Fruit fly (Drosophila melanogaster) whole organism, embryonic: ENCODE results near the gene Fbw5.

Experiments used
- BEAF-32 ChIP-seq: fragments of 200-800 bp; sonication (Bioruptor generic); optimal IDR thresholded peaks from 3 replicates; lab custom pipeline; 2017; ENCODE audit warnings: missing biosample characterization, missing genetic modification characterization, mild to moderate bottlenecking, moderate library complexity, missing genetic modification reagents
- CG10321 ChIP-seq: fragments of 200-800 bp; sonication (Bioruptor generic); IDR thresholded peaks from 2 replicates; pipeline ENCODE4 v1.3.6; 2022; ENCODE audit warnings: missing biosample characterization, missing genetic modification characterization
- CG11504 ChIP-seq: fragments of 200-800 bp; sonication (Bioruptor generic); optimal IDR thresholded peaks from 3 replicates; lab custom pipeline; 2019; ENCODE audit warnings: missing biosample characterization, mild to moderate bottlenecking, missing genetic modification characterization, moderate library complexity
- CG13775 ChIP-seq: fragments of 200-800 bp; sonication (Bioruptor generic); optimal IDR thresholded peaks from 3 replicates; lab custom pipeline; 2017; ENCODE audit warnings: missing biosample characterization, mild to moderate bottlenecking, missing genetic modification characterization
- CG14667 ChIP-seq: fragments of 200-800 bp; sonication (Bioruptor generic); IDR thresholded peaks from 2 replicates; pipeline ENCODE4 v1.3.6; 2022; ENCODE audit warnings: missing biosample characterization, missing genetic modification characterization
- CG15269 ChIP-seq: fragments of 200-800 bp; sonication (Bioruptor generic); optimal IDR thresholded peaks from 2 replicates; lab custom pipeline; 2018; ENCODE audit warnings: missing biosample characterization, mild to moderate bottlenecking, missing genetic modification characterization, moderate library complexity
- CG15514 ChIP-seq: fragments of 200-800 bp; sonication (Bioruptor generic); optimal IDR thresholded peaks from 3 replicates; lab custom pipeline; 2017; ENCODE audit warnings: missing biosample characterization, missing genetic modification characterization, mild to moderate bottlenecking, moderate library complexity, missing genetic modification reagents
- CG15601 ChIP-seq: fragments of 200-800 bp; sonication (Bioruptor generic); optimal IDR thresholded peaks from 3 replicates; lab custom pipeline; 2019; ENCODE audit warnings: missing biosample characterization, mild to moderate bottlenecking, missing genetic modification characterization, moderate library complexity
- CG1603 ChIP-seq: fragments of 200-800 bp; sonication (Bioruptor generic); optimal IDR thresholded peaks from 2 replicates; lab custom pipeline; 2019; ENCODE audit warnings: missing biosample characterization, mild to moderate bottlenecking, missing genetic modification characterization, moderate library complexity
- CG17359 ChIP-seq: fragments of 200-800 bp; sonication (Bioruptor generic); optimal IDR thresholded peaks from 3 replicates; lab custom pipeline; 2018; ENCODE audit warnings: missing biosample characterization, mild to moderate bottlenecking, missing genetic modification characterization, moderate library complexity
- CG17385 ChIP-seq: fragments of 200-800 bp; sonication (Bioruptor generic); optimal IDR thresholded peaks from 3 replicates; lab custom pipeline; 2018; ENCODE audit warnings: missing biosample characterization, mild to moderate bottlenecking, missing genetic modification characterization
- CG2129 ChIP-seq: fragments of 200-800 bp; sonication (Bioruptor generic); IDR thresholded peaks from 2 replicates; pipeline ENCODE4 v1.3.6; 2022; ENCODE audit warnings: missing biosample characterization, missing genetic modification characterization; ENCODE audit not compliant: partially characterized antibody
- CG2678 ChIP-seq: fragments of 200-800 bp; sonication (Bioruptor generic); optimal IDR thresholded peaks from 3 replicates; lab custom pipeline; 2019; ENCODE audit warnings: missing biosample characterization, mild to moderate bottlenecking, missing genetic modification characterization, moderate library complexity
- CG3065 ChIP-seq: fragments of 200-800 bp; sonication (Bioruptor generic); optimal IDR thresholded peaks from 2 replicates; lab custom pipeline; 2016; ENCODE audit warnings: missing biosample characterization, missing genetic modification characterization
- CG33213 ChIP-seq: fragments of 200-800 bp; sonication (Bioruptor generic); optimal IDR thresholded peaks from 3 replicates; lab custom pipeline; 2016; ENCODE audit warnings: missing biosample characterization, missing genetic modification characterization
- CG3407 ChIP-seq: fragments of 200-800 bp; sonication (Bioruptor generic); optimal IDR thresholded peaks from 2 replicates; lab custom pipeline; 2018; ENCODE audit warnings: missing biosample characterization, mild to moderate bottlenecking, missing genetic modification characterization
- CG4820 ChIP-seq: fragments of 200-800 bp; sonication (Bioruptor generic); optimal IDR thresholded peaks from 3 replicates; lab custom pipeline; 2016; ENCODE audit warnings: missing biosample characterization, missing genetic modification characterization
- CG7839 ChIP-seq: fragments of 200-800 bp; sonication (Bioruptor generic); optimal IDR thresholded peaks from 3 replicates; lab custom pipeline; 2018; ENCODE audit warnings: missing biosample characterization, mild to moderate bottlenecking, missing genetic modification characterization, moderate library complexity
- CG8944 ChIP-seq: fragments of 200-800 bp; sonication (Bioruptor generic); optimal IDR thresholded peaks from 3 replicates; lab custom pipeline; 2016; ENCODE audit warnings: missing biosample characterization, missing genetic modification characterization
- CrebB ChIP-seq: fragments of 200-800 bp; sonication (Bioruptor generic); optimal IDR thresholded peaks from 3 replicates; lab custom pipeline; 2018; ENCODE audit warnings: missing biosample characterization, mild to moderate bottlenecking, missing genetic modification characterization
- D ChIP-seq, 2 experiments: fragments of 200-800 bp in 1 of 2; fragments of >200 bp in 1 of 2; sonication (Bioruptor generic) in 1 of 2; optimal IDR thresholded peaks; 2 replicates in 1 of 2; 3 replicates in 1 of 2; lab custom pipeline; 2017; ENCODE audit warnings: mild to moderate bottlenecking in 1 of 2, missing biosample characterization in 1 of 2, missing genetic modification characterization in 1 of 2, missing genetic modification reagents in 1 of 2
- Dp ChIP-seq: fragments of 200-800 bp; sonication (Bioruptor generic); optimal IDR thresholded peaks from 2 replicates; lab custom pipeline; 2018; ENCODE audit warnings: missing biosample characterization, mild to moderate bottlenecking, missing genetic modification characterization, moderate library complexity
- Eip74EF ChIP-seq, 2 experiments: fragments of 200-800 bp in 1 of 2; fragments of >200 bp in 1 of 2; sonication (Bioruptor generic) in 1 of 2; optimal IDR thresholded peaks; 2 replicates each; lab custom pipeline; 2017 to 2019; ENCODE audit warnings: missing biosample characterization in 2 of 2, missing genetic modification characterization in 2 of 2, mild to moderate bottlenecking in 1 of 2, moderate library complexity in 1 of 2
- HLH54F ChIP-seq: fragments of 200-800 bp; sonication (Bioruptor generic); optimal IDR thresholded peaks from 3 replicates; lab custom pipeline; 2016; ENCODE audit warnings: missing biosample characterization, missing genetic modification characterization
- NC2β ChIP-seq: fragments of 200-800 bp; sonication (Bioruptor generic); optimal IDR thresholded peaks from 2 replicates; lab custom pipeline; 2016; ENCODE audit warnings: missing biosample characterization, missing genetic modification characterization
- NfI ChIP-seq: fragments of 200-800 bp; sonication (Bioruptor generic); optimal IDR thresholded peaks from 3 replicates; lab custom pipeline; 2018; ENCODE audit warnings: missing biosample characterization, mild to moderate bottlenecking, missing genetic modification characterization, moderate library complexity
- Rx ChIP-seq: fragments of 200-800 bp; sonication (Bioruptor generic); IDR thresholded peaks from 2 replicates; pipeline ENCODE4 v1.3.6; 2022; ENCODE audit warnings: missing biosample characterization, missing genetic modification characterization
- Scr ChIP-seq: fragments of 200-800 bp; sonication (Bioruptor generic); IDR thresholded peaks from 2 replicates; pipeline ENCODE4 v1.3.6; 2022; ENCODE audit warnings: missing biosample characterization, missing genetic modification characterization; ENCODE audit not compliant: partially characterized antibody
- az2 ChIP-seq: fragments of 200-800 bp; sonication (Bioruptor generic); optimal IDR thresholded peaks from 3 replicates; lab custom pipeline; 2016; ENCODE audit warnings: missing biosample characterization, missing genetic modification characterization
- cad ChIP-seq: fragments of >200 bp; optimal IDR thresholded peaks from 2 replicates; lab custom pipeline; 2017; ENCODE audit warnings: missing biosample characterization, missing genetic modification characterization
- chm ChIP-seq: fragments of 200-800 bp; sonication (Bioruptor generic); IDR thresholded peaks from 2 replicates; pipeline ENCODE4 v1.3.6; 2022; ENCODE audit warnings: missing biosample characterization, missing genetic modification characterization
- chn ChIP-seq: fragments of 200-800 bp; sonication (Bioruptor generic); optimal IDR thresholded peaks from 2 replicates; lab custom pipeline; 2016; ENCODE audit warnings: missing biosample characterization, missing genetic modification characterization
- eve ChIP-seq, 2 experiments: fragments of >200 bp; optimal IDR thresholded peaks; 2 replicates each; lab custom pipeline; 2017; ENCODE audit warnings: missing biosample characterization in 2 of 2, missing genetic modification characterization in 2 of 2
- ewg ChIP-seq: fragments of 200-800 bp; sonication (Bioruptor generic); optimal IDR thresholded peaks from 3 replicates; lab custom pipeline; 2017; ENCODE audit warnings: mild to moderate bottlenecking, missing biosample characterization, missing genetic modification reagents, missing genetic modification characterization
- eyg ChIP-seq: fragments of 200-800 bp; sonication (Bioruptor generic); optimal IDR thresholded peaks from 3 replicates; lab custom pipeline; 2016; ENCODE audit warnings: missing biosample characterization, missing genetic modification characterization
- fd3F ChIP-seq: fragments of 200-800 bp; sonication (Bioruptor generic); optimal IDR thresholded peaks from 2 replicates; lab custom pipeline; 2018; ENCODE audit warnings: missing biosample characterization, mild to moderate bottlenecking, missing genetic modification characterization, moderate library complexity
- ken ChIP-seq: fragments of 200-800 bp; sonication (Bioruptor generic); IDR thresholded peaks from 3 replicates; pipeline ENCODE4 v1.3.6; 2022; ENCODE audit warnings: missing biosample characterization, missing genetic modification characterization
- klu ChIP-seq: fragments of 200-800 bp; sonication (Bioruptor generic); IDR thresholded peaks from 2 replicates; pipeline ENCODE4 v1.3.6; 2022; ENCODE audit warnings: missing biosample characterization, missing genetic modification characterization
- kni ChIP-seq: fragments of 200-800 bp; sonication (Bioruptor generic); optimal IDR thresholded peaks from 3 replicates; lab custom pipeline; 2017; ENCODE audit warnings: mild to moderate bottlenecking, missing biosample characterization, missing genetic modification reagents, missing genetic modification characterization
- lbe ChIP-seq: fragments of 200-800 bp; sonication (Bioruptor generic); optimal IDR thresholded peaks from 2 replicates; lab custom pipeline; 2016; ENCODE audit warnings: missing biosample characterization, mild to moderate bottlenecking, missing genetic modification characterization
- nerfin-2 ChIP-seq: fragments of 200-800 bp; sonication (Bioruptor generic); IDR thresholded peaks from 2 replicates; pipeline ENCODE4 v1.3.6; 2022; ENCODE audit warnings: missing biosample characterization, missing genetic modification characterization; ENCODE audit not compliant: partially characterized antibody
- nmo ChIP-seq: fragments of 200-800 bp; sonication (Bioruptor generic); optimal IDR thresholded peaks from 2 replicates; lab custom pipeline; 2018; ENCODE audit warnings: missing biosample characterization, mild to moderate bottlenecking, missing genetic modification characterization, moderate library complexity
- phol ChIP-seq: fragments of 200-800 bp; sonication (Bioruptor generic); optimal IDR thresholded peaks from 3 replicates; lab custom pipeline; 2018; ENCODE audit warnings: missing biosample characterization, mild to moderate bottlenecking, missing genetic modification characterization, moderate library complexity
- repo ChIP-seq: fragments of 200-800 bp; sonication (Bioruptor generic); optimal IDR thresholded peaks from 2 replicates; lab custom pipeline; 2016; ENCODE audit warnings: missing biosample characterization, missing genetic modification characterization
- so ChIP-seq: fragments of 200-800 bp; sonication (Bioruptor generic); IDR thresholded peaks from 3 replicates; pipeline ENCODE4 v1.3.6; 2022; ENCODE audit warnings: missing biosample characterization, missing genetic modification characterization
- vnd ChIP-seq: fragments of 200-800 bp; sonication (Bioruptor generic); IDR thresholded peaks from 3 replicates; pipeline ENCODE4 v1.3.6; 2022; ENCODE audit warnings: missing biosample characterization, missing genetic modification characterization; ENCODE audit not compliant: partially characterized antibody
- yki ChIP-seq: fragments of >200 bp; optimal IDR thresholded peaks from 3 replicates; lab custom pipeline; 2018
- zf30C ChIP-seq: fragments of 200-800 bp; sonication (Bioruptor generic); optimal IDR thresholded peaks from 3 replicates; lab custom pipeline; 2018; ENCODE audit warnings: missing biosample characterization, mild to moderate bottlenecking, missing genetic modification characterization

The Fbw5 gene

DNA sequence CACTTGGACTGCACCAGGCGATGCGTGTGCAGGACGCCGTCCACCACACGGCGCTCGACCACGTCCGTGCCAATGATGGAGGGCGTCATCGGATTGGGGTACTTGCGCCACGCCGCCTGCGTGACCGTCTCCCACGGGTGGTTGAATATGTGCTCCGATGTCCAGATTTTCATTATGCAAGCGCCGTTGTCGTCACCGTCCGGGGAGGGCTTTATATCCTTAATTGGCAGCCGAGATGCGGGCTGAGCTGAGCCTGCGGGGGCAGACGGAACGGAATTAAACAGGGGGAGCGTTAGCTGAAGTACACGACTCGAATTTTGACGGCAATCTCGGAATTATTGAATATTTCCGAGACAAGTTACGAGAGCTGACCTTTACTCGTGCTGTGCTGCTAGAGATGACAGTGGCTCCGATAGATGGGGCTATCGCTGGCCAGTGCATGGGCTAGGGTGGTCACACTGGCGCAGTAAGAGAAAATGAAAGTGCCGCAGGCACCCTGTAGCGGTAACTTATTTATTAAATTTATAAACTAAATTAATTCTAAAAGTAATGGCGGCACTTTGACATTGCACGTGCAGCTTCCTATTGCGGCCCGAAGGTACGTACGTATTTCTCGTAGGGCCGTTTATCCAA is 18.1 kb downstream of the Fbw5 start, which contains the start of gene IPIP (continued):
- peak; percentile 63 for TF ChIP-seq nerfin-2 (GFP tag; lab: Robert Waterston, UW)
- TF ChIP-seq nmo (GFP tag; lab: Kevin White, UChicago) = peak; percentile 37
- peak; percentile 13 for TF ChIP-seq CG33213 (GFP tag; lab: Kevin White, UChicago)
- TF ChIP-seq CG4820 (GFP tag; lab: Kevin White, UChicago) = no peak
- peak; percentile 79 for TF ChIP-seq Scr (GFP tag; lab: Robert Waterston, UW)
- TF ChIP-seq CG14667 = peak; percentile 18; the same call in 1 of the 2 replicates
- no peak for TF ChIP-seq repo (GFP tag; lab: Kevin White, UChicago)
- no peak for TF ChIP-seq fd3F (GFP tag; lab: Kevin White, UChicago)
- TF ChIP-seq CG3407 (GFP tag; lab: Kevin White, UChicago) = no peak
- TF ChIP-seq Dp (GFP tag; lab: Kevin White, UChicago) = peak; percentile 28
- no peak for TF ChIP-seq CG15269 (tag; lab: Kevin White, UChicago)
- TF ChIP-seq BEAF-32 (GFP tag; lab: Kevin White, UChicago) = peak; percentile 86
- peak; percentile 58 for TF ChIP-seq chm (GFP tag; lab: Robert Waterston, UW)
- TF ChIP-seq phol (tag; lab: Kevin White, UChicago) = peak; percentile 39
- TF ChIP-seq lbe (GFP tag; lab: Kevin White, UChicago) = no peak
- TF ChIP-seq CG10321 = no peak
- no peak for TF ChIP-seq klu (GFP tag; lab: Robert Waterston, UW)
- TF ChIP-seq CG11504 (tag; lab: Kevin White, UChicago) = no peak
- TF ChIP-seq ewg (GFP tag; lab: Kevin White, UChicago) = peak; percentile 12
- TF ChIP-seq CG8944 = no peak
- TF ChIP-seq CG15514 (GFP tag; lab: Kevin White, UChicago) = peak; percentile 64
- TF ChIP-seq so = peak; percentile 44; the same call in 2 of the 3 replicates
- TF ChIP-seq D (optimal IDR thresholded peaks at IDR 0.05; lab: Kevin White, UChicago) = no peak
- TF ChIP-seq D (GFP tag; optimal IDR thresholded peaks at IDR 0.05; lab: Kevin White, UChicago) = no peak
- TF ChIP-seq yki = no peak
- TF ChIP-seq CG3065 = no peak
- TF ChIP-seq HLH54F (GFP tag; lab: Kevin White, UChicago) = peak; percentile 34
- no peak for TF ChIP-seq az2 (GFP tag; lab: Kevin White, UChicago)
- TF ChIP-seq CG17359 (tag; lab: Kevin White, UChicago) = no peak
- peak; percentile 66 for TF ChIP-seq CG1603
- no peak for TF ChIP-seq Eip74EF (GFP tag; optimal IDR thresholded peaks at IDR 0.05; lab: Kevin White, UChicago)
- no peak for TF ChIP-seq zf30C (GFP tag; lab: Kevin White, UChicago)
- TF ChIP-seq CrebB (tag; lab: Kevin White, UChicago) = no peak
- no peak for TF ChIP-seq ken (GFP tag; lab: Robert Waterston, UW)
- peak; percentile 22 for TF ChIP-seq CG17385
- TF ChIP-seq cad (GFP tag; lab: Kevin White, UChicago) = no peak
- peak; percentile 62 for TF ChIP-seq chn (GFP tag; lab: Kevin White, UChicago)
- peak; percentile 43; the same call in 1 of the 2 replicates for TF ChIP-seq Rx
- peak; percentile 41 for TF ChIP-seq CG2129
- TF ChIP-seq eyg (GFP tag; lab: Kevin White, UChicago) = no peak
- TF ChIP-seq CG13775 (GFP tag; lab: Kevin White, UChicago) = no peak
- no peak for TF ChIP-seq CG15601 (tag; lab: Kevin White, UChicago)
- peak; percentile 73 for TF ChIP-seq vnd
- TF ChIP-seq NC2β (GFP tag; lab: Kevin White, UChicago) = no peak
- no peak for TF ChIP-seq CG7839 (tag; lab: Kevin White, UChicago)
- no peak for TF ChIP-seq eve (GFP tag; optimal IDR thresholded peaks at IDR 0.05; lab: Kevin White, UChicago)
- peak; percentile 12 for TF ChIP-seq CG2678 (tag; lab: Kevin White, UChicago)
- no peak for TF ChIP-seq kni (GFP tag; lab: Kevin White, UChicago)
- TF ChIP-seq NfI (GFP tag; lab: Kevin White, UChicago) = peak; percentile 51
